Worm (Caenorhabditis elegans) whole organism, late embryonic: Measurements from ENCODE around the gene lbp-1.

Experiments used
- C38D4.7 ChIP-seq: fragments of 200-800 bp; sonication (Bioruptor generic); optimal IDR thresholded peaks from 2 replicates; lab custom pipeline; 2018; ENCODE audit warnings: mild to moderate bottlenecking, missing genetic modification characterization, moderate library complexity, missing compliant biosample characterization
- ama-1 ChIP-seq: fragments of 150-350 bp; optimal IDR thresholded peaks from 2 replicates; lab custom pipeline; 2014
- che-1 ChIP-seq: sonication (generic microtip); optimal IDR thresholded peaks from 2 replicates; lab custom pipeline; 2016; ENCODE audit warnings: mild to moderate bottlenecking, missing genetic modification characterization, missing compliant biosample characterization
- fkh-10 ChIP-seq: fragments of 150-350 bp; optimal IDR thresholded peaks from 2 replicates; lab custom pipeline; 2014; ENCODE audit warnings: missing biosample characterization, missing genetic modification reagents, missing genetic modification characterization
- hlh-13 ChIP-seq: fragments of 200-800 bp; sonication (Bioruptor generic); optimal IDR thresholded peaks from 2 replicates; lab custom pipeline; 2018; ENCODE audit warnings: mild to moderate bottlenecking, missing genetic modification characterization, missing compliant biosample characterization
- hlh-15 ChIP-seq: sonication (generic microtip); optimal IDR thresholded peaks from 2 replicates; lab custom pipeline; 2016; ENCODE audit warnings: missing genetic modification characterization, missing compliant biosample characterization
- hlh-8 ChIP-seq: sonication (generic microtip); optimal IDR thresholded peaks from 2 replicates; lab custom pipeline; 2016; ENCODE audit warnings: missing genotype, missing genetic modification characterization, missing compliant biosample characterization
- nhr-232 ChIP-seq: sonication (generic microtip); optimal IDR thresholded peaks from 2 replicates; lab custom pipeline; 2016; ENCODE audit warnings: missing genetic modification characterization, missing compliant biosample characterization
- pha-2 ChIP-seq: sonication (generic microtip); optimal IDR thresholded peaks from 2 replicates; lab custom pipeline; 2017; ENCODE audit warnings: mild to moderate bottlenecking, missing genetic modification characterization, missing compliant biosample characterization
- rnt-1 ChIP-seq: sonication (generic microtip); optimal IDR thresholded peaks from 2 replicates; lab custom pipeline; 2016; ENCODE audit warnings: missing genetic modification characterization, missing compliant biosample characterization
- sox-4 ChIP-seq: sonication (generic microtip); optimal IDR thresholded peaks from 2 replicates; lab custom pipeline; 2017; ENCODE audit warnings: mild to moderate bottlenecking, missing genetic modification characterization, inconsistent platforms, missing compliant biosample characterization
- tbx-2 ChIP-seq: sonication (generic microtip); optimal IDR thresholded peaks from 2 replicates; lab custom pipeline; 2016; ENCODE audit warnings: missing genetic modification characterization, missing compliant biosample characterization
- unc-3 ChIP-seq, 2 experiments: fragments of 200-800 bp in 1 of 2; sonication (Bioruptor generic) in 1 of 2; sonication (generic microtip) in 1 of 2; conservative IDR thresholded peaks in 1 of 2; optimal IDR thresholded peaks in 1 of 2; 2 replicates each; pipeline versions ENCODE4 v1.3.6 to Lab custom; 2016 to 2022; ENCODE audit warnings: missing compliant biosample characterization in 2 of 2, missing genetic modification characterization in 2 of 2, missing genetic modification reagents in 1 of 2

- no peak for TF ChIP-seq C38D4.7
- no peak for TF ChIP-seq rnt-1 (tag; lab: Kevin White, UChicago)
- TF ChIP-seq nhr-232, result no peak
- TF ChIP-seq fkh-10 (GFP tag; lab: Kevin White, UChicago), result no peak
- no peak for TF ChIP-seq sox-4 (tag; lab: Kevin White, UChicago)
- TF ChIP-seq ama-1 (lab: Kevin White, UChicago), result no peak
- TF ChIP-seq hlh-8, result no peak
- no peak for TF ChIP-seq hlh-13 (GFP tag; lab: Kevin White, UChicago)
- no peak for TF ChIP-seq unc-3 (GFP tag; conservative IDR thresholded peaks at IDR 0.05; lab: Robert Waterston, UW)
- TF ChIP-seq unc-3 (tag; optimal IDR thresholded peaks at IDR 0.05; lab: Kevin White, UChicago), result no peak
- TF ChIP-seq hlh-15, result no peak
- no peak for TF ChIP-seq pha-2 (tag; lab: Kevin White, UChicago)
- no peak for TF ChIP-seq che-1 (tag; lab: Kevin White, UChicago)
- TF ChIP-seq tbx-2 (tag; lab: Kevin White, UChicago), result no peak
Measured at ce11 chrX:3300582-3300981, 41.6 kb downstream of the lbp-1 start.
